Fruit fly (Drosophila melanogaster): ENCODE results near the gene CG42359.

- TF ChIP-seq vri (GFP tag; optimal IDR thresholded peaks at IDR 0.05) (no peak), Gug (GFP tag; IDR thresholded peaks at IDR 0.05) (no peak), Hr4 (GFP tag; optimal IDR thresholded peaks at IDR 0.05) (no peak), CG16779 (tag; optimal IDR thresholded peaks at IDR 0.05) (no peak), CG4318 (GFP tag; optimal IDR thresholded peaks at IDR 0.05) (no peak), Sox15 (GFP tag; optimal IDR thresholded peaks at IDR 0.05) (no peak), Sox102F (GFP tag; optimal IDR thresholded peaks at IDR 0.05) (no peak), cyc (GFP tag; optimal IDR thresholded peaks at IDR 0.05) (no peak), CG32006 (GFP tag; optimal IDR thresholded peaks at IDR 0.05) (no peak), Sox14 (GFP tag; optimal IDR thresholded peaks at IDR 0.05) (no peak), CG34406 (GFP tag; optimal IDR thresholded peaks at IDR 0.05) (no peak), CG6854 (GFP tag; optimal IDR thresholded peaks at IDR 0.05) (no peak)
Measured at dm6 chr3R:19167521-19167920, 5.4 kb upstream of the CG42359 start.
